Worm (Caenorhabditis elegans) whole organism, L3 larva: Measurements from ENCODE around the gene cct-1.

Experiments
- ZK546.5 ChIP-seq: sonication (generic microtip); optimal IDR thresholded peaks from 2 replicates; lab custom pipeline; 2017; ENCODE audit warnings: missing biosample characterization, missing genetic modification characterization
- ama-1 ChIP-seq: fragments of 150-350 bp; optimal IDR thresholded peaks from 2 replicates; lab custom pipeline; 2018
- elt-1 ChIP-seq: fragments of 150-350 bp; optimal IDR thresholded peaks from 2 replicates; lab custom pipeline; 2014; ENCODE audit warnings: missing biosample characterization, missing genetic modification characterization
- fos-1 ChIP-seq: fragments of 150-350 bp; optimal IDR thresholded peaks from 2 replicates; lab custom pipeline; 2014; ENCODE audit warnings: missing biosample characterization, missing genetic modification characterization
- nhr-12 ChIP-seq: fragments of 150-350 bp; optimal IDR thresholded peaks from 2 replicates; lab custom pipeline; 2014; ENCODE audit warnings: missing biosample characterization, missing genetic modification characterization
- nhr-77 ChIP-seq: fragments of 150-350 bp; optimal IDR thresholded peaks from 2 replicates; lab custom pipeline; 2014; ENCODE audit warnings: missing biosample characterization, missing genetic modification characterization
- snpc-4 ChIP-seq: fragments of 150-350 bp; optimal IDR thresholded peaks from 2 replicates; lab custom pipeline; 2014; ENCODE audit warnings: missing biosample characterization, missing genetic modification characterization
- unc-62 ChIP-seq: fragments of 150-350 bp; sonication (generic microtip); optimal IDR thresholded peaks from 4 replicates; lab custom pipeline; 2014; ENCODE audit warnings: missing biosample characterization, missing genetic modification reagents, missing genetic modification characterization

- no peak for TF ChIP-seq nhr-77
- TF ChIP-seq ZK546.5, result no peak
- no peak for TF ChIP-seq snpc-4 (tag; lab: Kevin White, UChicago)
- TF ChIP-seq unc-62, result no peak
- no peak for TF ChIP-seq ama-1 (lab: Kevin White, UChicago)
- TF ChIP-seq fos-1, result no peak
- TF ChIP-seq nhr-12 (tag; lab: Kevin White, UChicago), result no peak
- TF ChIP-seq elt-1, result no peak
These were observed 47.2 kb upstream of the cct-1 start, which contains the start of gene cdc-48.2 for ce11 chrII:8138015-8138546.
